Fruit fly (Drosophila melanogaster): ENCODE data around the gene CG1486.

Gene CG1486

dm6 chrX:21281039-21281911 is 42.6 kb upstream of the CG1486 start, which contains the start of gene Mnr (continued):
- TF ChIP-seq unpg (GFP tag; optimal IDR thresholded peaks at IDR 0.05) (no peak), sob (GFP tag; IDR thresholded peaks at IDR 0.05) (0 out of 2 replicates have a peak, but pooled peaks have one; percentile 25), CG31388 (GFP tag; optimal IDR thresholded peaks at IDR 0.05) (no peak), CG4707 (GFP tag; optimal IDR thresholded peaks at IDR 0.05) (no peak), HLH3B (GFP tag; IDR thresholded peaks at IDR 0.05) (0 out of 2 replicates have a peak, but pooled peaks have one; percentile 13), hkb (optimal IDR thresholded peaks at IDR 0.05) (no peak), hkb (GFP tag; IDR thresholded peaks at IDR 0.05) (0 out of 2 replicates have a peak, but pooled peaks have one; percentile 33), al (GFP tag; IDR thresholded peaks at IDR 0.05) (no peak), CG3407 (GFP tag; optimal IDR thresholded peaks at IDR 0.05) (no peak), lilli (GFP tag; optimal IDR thresholded peaks at IDR 0.05) (no peak), CG15479 (GFP tag; optimal IDR thresholded peaks at IDR 0.05) (no peak), CG6791 (GFP tag; IDR thresholded peaks at IDR 0.05; ENCODE audit: partially characterized antibody) (no peak), chm (GFP tag; IDR thresholded peaks at IDR 0.05) (no peak; the same call in 1 of the 2 replicates), CG2678 (tag; optimal IDR thresholded peaks at IDR 0.05) (peak; percentile 13), CG10543 (GFP tag; optimal IDR thresholded peaks at IDR 0.05) (peak; percentile 86), Ada2b (GFP tag; IDR thresholded peaks at IDR 0.05) (no peak), fru (optimal IDR thresholded peaks at IDR 0.05) (no peak), CG17912 (GFP tag; optimal IDR thresholded peaks at IDR 0.05) (no peak), nerfin-2 (GFP tag; IDR thresholded peaks at IDR 0.05; ENCODE audit: partially characterized antibody) (no peak), mld (GFP tag; IDR thresholded peaks at IDR 0.05; ENCODE audit: partially characterized antibody) (no peak), pan (optimal IDR thresholded peaks at IDR 0.05) (no peak), pan (GFP tag; optimal IDR thresholded peaks at IDR 0.05 in 1 of 2, IDR thresholded peaks at IDR 0.05 in 1 of 2) (peak in 1 of 2 experiments; percentile 56), yki (optimal IDR thresholded peaks at IDR 0.05) (no peak), MTF-1 (GFP tag; optimal IDR thresholded peaks at IDR 0.05; ENCODE audit: borderline replicate concordance) (peak; percentile 61), Kr (GFP tag; optimal IDR thresholded peaks at IDR 0.05) (no peak), CG13296 (GFP tag; optimal IDR thresholded peaks at IDR 0.05) (no peak), Doc3 (GFP tag; IDR thresholded peaks at IDR 0.05; ENCODE audit: partially characterized antibody) (no peak), nmo (GFP tag; optimal IDR thresholded peaks at IDR 0.05) (peak; percentile 2), lov (optimal IDR thresholded peaks at IDR 0.05) (no peak), lov (GFP tag; IDR thresholded peaks at IDR 0.05) (no peak), CG3838 (GFP tag; optimal IDR thresholded peaks at IDR 0.05) (no peak), CHES-1-like (GFP tag; optimal IDR thresholded peaks at IDR 0.05) (no peak), az2 (GFP tag; optimal IDR thresholded peaks at IDR 0.05) (peak; percentile 2), Eip74EF (GFP tag; optimal IDR thresholded peaks at IDR 0.05) (no peak), CG1602 (GFP tag; optimal IDR thresholded peaks at IDR 0.05) (no peak), pros (GFP tag; optimal IDR thresholded peaks at IDR 0.05) (peak; percentile 49), CG5953 (GFP tag; IDR thresholded peaks at IDR 0.05) (no peak), Vsx1 (GFP tag; optimal IDR thresholded peaks at IDR 0.05) (no peak), crol (GFP tag; IDR thresholded peaks at IDR 0.05) (peak; percentile 98), dan (GFP tag; IDR thresholded peaks at IDR 0.05) (no peak), so (GFP tag; IDR thresholded peaks at IDR 0.05) (0 out of 3 replicates have a peak, but pooled peaks have one; percentile 9), CG8478 (optimal IDR thresholded peaks at IDR 0.05) (peak; percentile 61), knrl (GFP tag; IDR thresholded peaks at IDR 0.05; ENCODE audit: partially characterized antibody) (0 out of 3 replicates have a peak, but pooled peaks have one; percentile 30), salm (tag; optimal IDR thresholded peaks at IDR 0.05) (no peak), br (optimal IDR thresholded peaks at IDR 0.05) (no peak), CG30403 (GFP tag; optimal IDR thresholded peaks at IDR 0.05) (peak; percentile 30), D19B (GFP tag; optimal IDR thresholded peaks at IDR 0.05) (peak; percentile 76), CG7928 (GFP tag; optimal IDR thresholded peaks at IDR 0.05) (no peak), CG11398 (GFP tag; optimal IDR thresholded peaks at IDR 0.05) (no peak), emc (GFP tag; optimal IDR thresholded peaks at IDR 0.05) (no peak)
